Worm (Caenorhabditis elegans) whole organism, L1 larva: ENCODE results near the gene pig-1.

Experiments
- C16A3.4 ChIP-seq: fragments of 150-350 bp; optimal IDR thresholded peaks from 2 replicates; lab custom pipeline; 2014; ENCODE audit warnings: missing biosample characterization, missing genetic modification characterization
- ceh-8 ChIP-seq: fragments of 200-800 bp; sonication (Bioruptor generic); optimal IDR thresholded peaks from 2 replicates; lab custom pipeline; 2018; ENCODE audit warnings: mild to moderate bottlenecking, missing genetic modification characterization, moderate library complexity, missing compliant biosample characterization
- ceh-88 ChIP-seq: fragments of 200-800 bp; sonication (Bioruptor generic); IDR thresholded peaks from 2 replicates; pipeline ENCODE4 v1.3.6; 2022; ENCODE audit warnings: missing genetic modification characterization, missing compliant biosample characterization
- efl-1 ChIP-seq, 4 experiments: fragments of 150-350 bp; optimal IDR thresholded peaks in 3 of 4; peaks in 1 of 4; 1 replicate in 1 of 4; 2 replicates in 3 of 4; lab custom pipeline; 2014; ENCODE audit warnings: missing biosample characterization in 2 of 4, missing genetic modification characterization in 2 of 4, missing genetic modification reagents in 2 of 4
- egl-13 ChIP-seq: sonication (generic microtip); optimal IDR thresholded peaks from 2 replicates; lab custom pipeline; 2016; ENCODE audit warnings: missing genotype, missing genetic modification reagents, missing genetic modification characterization, missing compliant biosample characterization
- egl-27 ChIP-seq, 2 experiments: fragments of 150-350 bp in 1 of 2; sonication (generic microtip); optimal IDR thresholded peaks; 3 replicates each; lab custom pipeline; 2017 to 2018; ENCODE audit warnings: missing biosample characterization in 2 of 2, missing genetic modification characterization in 2 of 2, missing genetic modification reagents in 2 of 2
- elt-2 ChIP-seq: sonication (generic microtip); optimal IDR thresholded peaks from 2 replicates; lab custom pipeline; 2016; ENCODE audit warnings: missing genetic modification characterization, mild to moderate bottlenecking, inconsistent platforms, missing compliant biosample characterization, missing genetic modification reagents
- elt-3 ChIP-seq, 6 experiments: fragments of 150-350 bp in 1 of 6; sonication (generic microtip); optimal IDR thresholded peaks; 2 replicates each; lab custom pipeline; 2017 to 2018; ENCODE audit warnings: missing biosample characterization in 6 of 6, missing genetic modification characterization in 6 of 6, inconsistent platforms in 1 of 6
- fkh-4 ChIP-seq: sonication (generic microtip); optimal IDR thresholded peaks from 2 replicates; lab custom pipeline; 2016; ENCODE audit warnings: missing compliant biosample characterization, missing genetic modification characterization, borderline replicate concordance
- fos-1 ChIP-seq: fragments of 150-350 bp; optimal IDR thresholded peaks from 2 replicates; lab custom pipeline; 2014; ENCODE audit warnings: missing biosample characterization, missing genetic modification characterization
- hpl-2 ChIP-seq: fragments of 150-350 bp; optimal IDR thresholded peaks from 2 replicates; lab custom pipeline; 2014; ENCODE audit warnings: missing biosample characterization, missing genetic modification reagents, missing genetic modification characterization
- jun-1 ChIP-seq: fragments of 150-350 bp; optimal IDR thresholded peaks from 2 replicates; lab custom pipeline; 2014; ENCODE audit warnings: missing biosample characterization, missing genetic modification reagents, missing genetic modification characterization
- lin-35 ChIP-seq, 2 experiments: fragments of 150-350 bp; optimal IDR thresholded peaks; 2 replicates each; lab custom pipeline; 2014; ENCODE audit warnings: missing biosample characterization in 2 of 2, missing genetic modification characterization in 2 of 2, missing genetic modification reagents in 2 of 2
- lir-3 ChIP-seq: sonication (generic microtip); optimal IDR thresholded peaks from 2 replicates; lab custom pipeline; 2016; ENCODE audit warnings: mild to moderate bottlenecking, missing genetic modification characterization, moderate library complexity, missing compliant biosample characterization; ENCODE audit not compliant: poor library complexity
- mab-9 ChIP-seq: fragments of 200-800 bp; sonication (Bioruptor generic); IDR thresholded peaks from 2 replicates; pipeline ENCODE4 v1.3.6; 2022; ENCODE audit warnings: missing genetic modification reagents, missing genetic modification characterization, missing compliant biosample characterization
- mef-2 ChIP-seq: fragments of 150-350 bp; optimal IDR thresholded peaks from 2 replicates; lab custom pipeline; 2014; ENCODE audit warnings: missing biosample characterization, missing genetic modification characterization
- nhr-11 ChIP-seq: fragments of 150-350 bp; optimal IDR thresholded peaks from 2 replicates; lab custom pipeline; 2014; ENCODE audit warnings: missing biosample characterization, missing genetic modification characterization
- nhr-20 ChIP-seq: sonication (generic microtip); optimal IDR thresholded peaks from 2 replicates; lab custom pipeline; 2016; ENCODE audit warnings: mild to moderate bottlenecking, missing genetic modification characterization, missing compliant biosample characterization
- nhr-47 ChIP-seq: sonication (generic microtip); optimal IDR thresholded peaks from 2 replicates; lab custom pipeline; 2016; ENCODE audit warnings: mild to moderate bottlenecking, missing genetic modification characterization, moderate library complexity, missing compliant biosample characterization
- nhr-76 ChIP-seq: sonication (generic microtip); optimal IDR thresholded peaks from 2 replicates; lab custom pipeline; 2017; ENCODE audit warnings: missing biosample characterization, missing genetic modification characterization
- nhr-85 ChIP-seq: sonication (generic microtip); peaks from one replicate; lab custom pipeline; 2016; ENCODE audit warnings: missing genetic modification characterization, inconsistent platforms, missing compliant biosample characterization
- nhr-90 ChIP-seq: sonication (generic microtip); optimal IDR thresholded peaks from 2 replicates; lab custom pipeline; 2016; ENCODE audit warnings: mild to moderate bottlenecking, missing genetic modification characterization, missing compliant biosample characterization; ENCODE audit not compliant: poor library complexity
- skn-1 ChIP-seq: fragments of 150-350 bp; optimal IDR thresholded peaks from 2 replicates; lab custom pipeline; 2014; ENCODE audit warnings: missing biosample characterization, missing genetic modification characterization
- snpc-4 ChIP-seq: fragments of 150-350 bp; optimal IDR thresholded peaks from 2 replicates; lab custom pipeline; 2014; ENCODE audit warnings: missing biosample characterization, missing genetic modification characterization
- snu-23 ChIP-seq: sonication (generic microtip); optimal IDR thresholded peaks from 2 replicates; lab custom pipeline; 2016; ENCODE audit warnings: missing genetic modification characterization, missing compliant biosample characterization
- sox-4 ChIP-seq: sonication (generic microtip); optimal IDR thresholded peaks from 2 replicates; lab custom pipeline; 2016; ENCODE audit warnings: missing genetic modification characterization, missing compliant biosample characterization
- sptf-1 ChIP-seq: fragments of 150-350 bp; optimal IDR thresholded peaks from 2 replicates; lab custom pipeline; 2014; ENCODE audit warnings: missing biosample characterization, missing genetic modification characterization
- swsn-7 ChIP-seq: sonication (generic microtip); optimal IDR thresholded peaks from 2 replicates; lab custom pipeline; 2016; ENCODE audit warnings: missing genetic modification characterization, missing compliant biosample characterization
- tbx-2 ChIP-seq: sonication (generic microtip); optimal IDR thresholded peaks from 2 replicates; lab custom pipeline; 2016; ENCODE audit warnings: missing genetic modification characterization, missing compliant biosample characterization
- tlp-1 ChIP-seq: fragments of 150-350 bp; optimal IDR thresholded peaks from 2 replicates; lab custom pipeline; 2014; ENCODE audit warnings: missing biosample characterization, missing genetic modification characterization
- unc-30 ChIP-seq: sonication (generic microtip); optimal IDR thresholded peaks from 2 replicates; lab custom pipeline; 2017; ENCODE audit warnings: missing biosample characterization, missing genetic modification characterization
- unc-62 ChIP-seq: fragments of 150-350 bp; optimal IDR thresholded peaks from 2 replicates; lab custom pipeline; 2014; ENCODE audit warnings: missing biosample characterization, missing genetic modification reagents, missing genetic modification characterization
- unc-98 ChIP-seq: fragments of 200-800 bp; sonication (Bioruptor generic); IDR thresholded peaks from 2 replicates; pipeline ENCODE4 v1.3.6; 2022; ENCODE audit warnings: missing genetic modification characterization, missing compliant biosample characterization
- vab-15 ChIP-seq: sonication (generic microtip); optimal IDR thresholded peaks from 2 replicates; lab custom pipeline; 2017; ENCODE audit warnings: missing genotype, mild to moderate bottlenecking, missing genetic modification characterization, missing compliant biosample characterization
- ztf-11 ChIP-seq, 2 experiments: sonication (generic microtip); optimal IDR thresholded peaks; 2 replicates each; lab custom pipeline; 2016 to 2017; ENCODE audit warnings: missing genetic modification characterization in 2 of 2, missing biosample characterization in 1 of 2, missing compliant biosample characterization in 1 of 2

Gene pig-1

DNA sequence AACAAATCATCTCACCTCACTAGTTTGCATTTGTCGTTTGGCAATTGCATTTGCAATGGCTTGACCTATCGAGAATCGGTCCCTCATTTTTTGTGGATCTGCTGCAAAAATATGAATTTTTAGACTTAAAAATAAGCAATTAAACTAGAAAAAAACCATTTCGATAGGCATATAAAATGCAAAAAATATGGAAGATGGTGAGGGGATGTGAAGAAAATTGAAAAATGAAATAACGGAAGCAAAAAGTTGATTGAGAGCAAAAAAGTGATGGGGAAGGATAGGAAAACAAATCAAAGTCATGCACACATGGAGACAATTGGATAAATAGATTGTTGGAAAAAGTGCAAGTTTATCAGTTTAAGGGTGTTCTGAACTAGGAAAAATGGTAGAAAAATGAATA is 38.2 kb downstream of the pig-1 start, which contains the start of gene npr-37:
TSS of gene npr-37 (minus strand) at position 101 of the 400 bp plus-strand sequence.
- TF ChIP-seq unc-30 (tag; lab: Kevin White, UChicago) = no peak
- TF ChIP-seq sptf-1 (tag; lab: Kevin White, UChicago) = no peak
- TF ChIP-seq vab-15 (tag; lab: Kevin White, UChicago) = no peak
- no peak for TF ChIP-seq nhr-11 (tag; lab: Kevin White, UChicago)
- TF ChIP-seq skn-1 = no peak
- TF ChIP-seq tlp-1 (tag; lab: Kevin White, UChicago) = no peak
- TF ChIP-seq sox-4 = no peak
- no peak for TF ChIP-seq fkh-4 (tag; lab: Kevin White, UChicago)
- TF ChIP-seq lir-3 (tag; lab: Kevin White, UChicago) = no peak
- TF ChIP-seq fos-1 (tag; lab: Kevin White, UChicago) = no peak
- no peak for TF ChIP-seq swsn-7 (tag; lab: Kevin White, UChicago)
- TF ChIP-seq nhr-76 (tag; lab: Kevin White, UChicago) = no peak

- no peak for TF ChIP-seq fkh-4 (tag; lab: Kevin White, UChicago)
- TF ChIP-seq mef-2 (tag; lab: Kevin White, UChicago) = no peak
- no peak for TF ChIP-seq ceh-8 (GFP tag; lab: Kevin White, UChicago)
- no peak for TF ChIP-seq snu-23 (GFP tag; lab: Kevin White, UChicago)
- TF ChIP-seq nhr-20 (tag; lab: Kevin White, UChicago) = no peak
- no peak for TF ChIP-seq nhr-90
- TF ChIP-seq lin-35 (GFP tag; optimal IDR thresholded peaks at IDR 0.05; lab: Kevin White, UChicago) = no peak
- TF ChIP-seq elt-2 (tag; lab: Kevin White, UChicago) = no peak
- TF ChIP-seq mab-9 (GFP tag; lab: Robert Waterston, UW) = no peak
- no peak for TF ChIP-seq unc-98
- TF ChIP-seq elt-3 (tag; optimal IDR thresholded peaks at IDR 0.05; lab: Kevin White, UChicago) = no peak
- no peak for TF ChIP-seq C16A3.4 (tag; lab: Kevin White, UChicago)
- TF ChIP-seq ztf-11 (tag; optimal IDR thresholded peaks at IDR 0.05; lab: Kevin White, UChicago) = no peak
- no peak for TF ChIP-seq sox-4
- TF ChIP-seq, all 84 proteins: peak for 0
These were observed 51.0 kb downstream of the pig-1 start for ce11 chrIV:468307-468706.

- TF ChIP-seq nhr-47 (tag; lab: Kevin White, UChicago) = no peak
- no peak for TF ChIP-seq efl-1 (optimal IDR thresholded peaks at IDR 0.05; lab: Kevin White, UChicago)
- peak in 1 of 2 experiments; percentile 9 for TF ChIP-seq efl-1 (GFP tag; optimal IDR thresholded peaks at IDR 0.05 in 1 of 2; lab: Kevin White, UChicago)
These were observed 52.0 kb downstream of the pig-1 start for ce11 chrIV:467291-467690.

- no peak for TF ChIP-seq nhr-11 (tag; lab: Kevin White, UChicago)
- TF ChIP-seq egl-13 = peak; percentile 52
- no peak for TF ChIP-seq tbx-2 (tag; lab: Kevin White, UChicago)
These were observed 52.7 kb downstream of the pig-1 start for ce11 chrIV:466569-466968.

- TF ChIP-seq unc-62 (GFP tag; lab: Kevin White, UChicago) = no peak
- TF ChIP-seq vab-15 (tag; lab: Kevin White, UChicago) = no peak
- TF ChIP-seq efl-1 (optimal IDR thresholded peaks at IDR 0.05; lab: Kevin White, UChicago) = no peak
- no peak for TF ChIP-seq efl-1 (GFP tag; optimal IDR thresholded peaks at IDR 0.05 in 1 of 2; lab: Kevin White, UChicago)
- TF ChIP-seq egl-27 (tag; optimal IDR thresholded peaks at IDR 0.05; lab: Kevin White, UChicago) = no peak
- TF ChIP-seq snpc-4 (tag; lab: Kevin White, UChicago) = no peak
- TF ChIP-seq hpl-2 (GFP tag; lab: Kevin White, UChicago) = no peak
- no peak for TF ChIP-seq fos-1 (tag; lab: Kevin White, UChicago)
- no peak for TF ChIP-seq fkh-4 (tag; lab: Kevin White, UChicago)
- TF ChIP-seq ceh-88 (GFP tag; lab: Robert Waterston, UW) = no peak
- TF ChIP-seq jun-1 (tag; lab: Kevin White, UChicago) = no peak
- TF ChIP-seq nhr-85 (tag; lab: Kevin White, UChicago) = no peak
These were observed 57.2 kb downstream of the pig-1 start for ce11 chrIV:462050-462449.
